Worm (Caenorhabditis elegans) whole organism, young adult: ENCODE data around the gene cah-2.

ENCODE experiments used
- B0019.2 ChIP-seq: fragments of 200-800 bp; sonication (Bioruptor generic); conservative IDR thresholded peaks from 2 replicates; pipeline ENCODE4 v1.3.6; 2022; ENCODE audit warnings: missing genetic modification reagents, missing genetic modification characterization, missing compliant biosample characterization
- B0336.3 ChIP-seq: fragments of 200-800 bp; sonication (Bioruptor generic); IDR thresholded peaks from 2 replicates; pipeline ENCODE4 v1.3.6; 2022; ENCODE audit warnings: missing genetic modification characterization, missing compliant biosample characterization
- C17E4.6 ChIP-seq: fragments of 200-800 bp; sonication (Bioruptor generic); IDR thresholded peaks from 2 replicates; pipeline ENCODE4 v1.3.6; 2022; ENCODE audit warnings: missing genetic modification reagents, missing genetic modification characterization, missing compliant biosample characterization
- D2030.7 ChIP-seq: fragments of 200-800 bp; sonication (Bioruptor generic); IDR thresholded peaks from 2 replicates; pipeline ENCODE4 v1.3.6; 2022; ENCODE audit warnings: missing genetic modification reagents, missing genetic modification characterization, missing compliant biosample characterization
- F33H1.4 ChIP-seq: fragments of 200-800 bp; sonication (Bioruptor generic); IDR thresholded peaks from 2 replicates; pipeline ENCODE4 v1.3.6; 2022; ENCODE audit warnings: missing genetic modification reagents, missing genetic modification characterization, missing compliant biosample characterization
- F39B2.1 ChIP-seq: fragments of 200-800 bp; sonication (Bioruptor generic); IDR thresholded peaks from 2 replicates; pipeline ENCODE4 v1.3.6; 2022; ENCODE audit warnings: missing genetic modification reagents, missing genetic modification characterization, missing compliant biosample characterization
- F49E8.2 ChIP-seq: sonication (generic microtip); optimal IDR thresholded peaks from 3 replicates; lab custom pipeline; 2017; ENCODE audit warnings: missing genetic modification characterization, mild to moderate bottlenecking, missing compliant biosample characterization, antibody characterized with exemption, moderate library complexity; ENCODE audit not compliant: insufficient read depth
- F57C9.4 ChIP-seq: sonication (generic microtip); optimal IDR thresholded peaks from 2 replicates; lab custom pipeline; 2017; ENCODE audit warnings: mild to moderate bottlenecking, missing genetic modification characterization, missing compliant biosample characterization
- T26A5.8 ChIP-seq: sonication (generic microtip); optimal IDR thresholded peaks from 2 replicates; lab custom pipeline; 2016; ENCODE audit warnings: missing genetic modification characterization, missing compliant biosample characterization
- Y67H2A.10 ChIP-seq: fragments of 200-800 bp; sonication (Bioruptor generic); conservative IDR thresholded peaks from 2 replicates; pipeline ENCODE4 v1.3.6; 2022; ENCODE audit warnings: missing genetic modification reagents, missing genetic modification characterization, missing compliant biosample characterization
- Y95B8A.8 ChIP-seq: fragments of 200-800 bp; sonication (Bioruptor generic); IDR thresholded peaks from 2 replicates; pipeline ENCODE4 v1.3.6; 2022; ENCODE audit warnings: missing genetic modification reagents, missing genetic modification characterization, missing compliant biosample characterization
- ZK185.1 ChIP-seq: sonication (generic microtip); optimal IDR thresholded peaks from 2 replicates; lab custom pipeline; 2016; ENCODE audit warnings: mild to moderate bottlenecking, missing genetic modification characterization, missing compliant biosample characterization; ENCODE audit not compliant: poor library complexity, severe bottlenecking
- ama-1 ChIP-seq, 3 experiments: fragments of 150-350 bp in 1 of 3; sonication (generic microtip) in 2 of 3; optimal IDR thresholded peaks; 2 replicates each; lab custom pipeline; 2014 to 2018; ENCODE audit warnings: missing biosample characterization in 2 of 3, missing genetic modification characterization in 2 of 3, missing genetic modification reagents in 2 of 3
- bed-2 ChIP-seq: fragments of 200-800 bp; sonication (Bioruptor generic); IDR thresholded peaks from 2 replicates; pipeline ENCODE4 v1.3.6; 2022; ENCODE audit warnings: missing genetic modification reagents, missing genetic modification characterization, missing compliant biosample characterization
- ceh-100 ChIP-seq: fragments of 200-800 bp; sonication (Bioruptor generic); IDR thresholded peaks from 2 replicates; pipeline ENCODE4 v1.3.6; 2022; ENCODE audit warnings: missing genetic modification reagents, missing genetic modification characterization, missing compliant biosample characterization
- ceh-91 ChIP-seq: fragments of 200-800 bp; sonication (Bioruptor generic); IDR thresholded peaks from 2 replicates; pipeline ENCODE4 v1.3.6; 2022; ENCODE audit warnings: missing genetic modification reagents, missing genetic modification characterization, missing compliant biosample characterization
- dpl-1 ChIP-seq: fragments of 150-350 bp; optimal IDR thresholded peaks from 2 replicates; lab custom pipeline; 2014; ENCODE audit warnings: missing biosample characterization, missing genetic modification reagents, missing genetic modification characterization
- egl-44 ChIP-seq: fragments of 200-800 bp; sonication (Bioruptor generic); IDR thresholded peaks from 2 replicates; pipeline ENCODE4 v1.3.6; 2022; ENCODE audit warnings: missing genetic modification reagents, missing genetic modification characterization, missing compliant biosample characterization
- egrh-3 ChIP-seq: fragments of 200-800 bp; sonication (Bioruptor generic); IDR thresholded peaks from 2 replicates; pipeline ENCODE4 v1.3.6; 2022; ENCODE audit warnings: missing genetic modification reagents, missing genetic modification characterization, missing compliant biosample characterization
- ets-4 ChIP-seq: fragments of 200-800 bp; sonication (Bioruptor generic); optimal IDR thresholded peaks from 2 replicates; lab custom pipeline; 2018; ENCODE audit warnings: mild to moderate bottlenecking, missing genetic modification characterization, missing compliant biosample characterization
- gei-17 ChIP-seq: fragments of 200-800 bp; sonication (Bioruptor generic); optimal IDR thresholded peaks from 2 replicates; lab custom pipeline; 2018; ENCODE audit warnings: mild to moderate bottlenecking, missing genetic modification characterization, missing compliant biosample characterization
- hmg-1.2 ChIP-seq: fragments of 200-800 bp; sonication (Bioruptor generic); IDR thresholded peaks from 2 replicates; pipeline ENCODE4 v1.3.6; 2022; ENCODE audit warnings: missing genetic modification reagents, missing genetic modification characterization, missing compliant biosample characterization
- hrde-1 ChIP-seq: sonication (generic microtip); optimal IDR thresholded peaks from 2 replicates; lab custom pipeline; 2016; ENCODE audit warnings: missing genetic modification characterization, mild to moderate bottlenecking, missing compliant biosample characterization, moderate library complexity, missing genotype, missing genetic modification reagents, borderline replicate concordance
- hsf-1 ChIP-seq: fragments of 200-800 bp; sonication (Bioruptor generic); IDR thresholded peaks from 2 replicates; pipeline ENCODE4 v1.3.6; 2022; ENCODE audit warnings: missing genetic modification reagents, missing genetic modification characterization, missing compliant biosample characterization
- let-526 ChIP-seq: fragments of 200-800 bp; sonication (Bioruptor generic); IDR thresholded peaks from 2 replicates; pipeline ENCODE4 v1.3.6; 2022; ENCODE audit warnings: missing genetic modification reagents, missing genetic modification characterization, missing compliant biosample characterization
- let-607 ChIP-seq, 2 experiments: fragments of 200-800 bp in 1 of 2; sonication (Bioruptor generic) in 1 of 2; sonication (generic microtip) in 1 of 2; optimal IDR thresholded peaks; 2 replicates each; lab custom pipeline; 2016 to 2018; ENCODE audit warnings: mild to moderate bottlenecking in 2 of 2, missing compliant biosample characterization in 2 of 2, missing genetic modification characterization in 2 of 2, moderate library complexity in 2 of 2, missing genotype in 1 of 2
- lsy-27 ChIP-seq: sonication (generic microtip); optimal IDR thresholded peaks from 2 replicates; lab custom pipeline; 2017; ENCODE audit warnings: missing genetic modification characterization, mild to moderate bottlenecking, missing compliant biosample characterization, antibody characterized with exemption, missing genotype, borderline replicate concordance; ENCODE audit not compliant: insufficient read depth
- madf-10 ChIP-seq: sonication (generic microtip); optimal IDR thresholded peaks from 2 replicates; lab custom pipeline; 2016; ENCODE audit warnings: mild to moderate bottlenecking, missing genetic modification characterization, missing compliant biosample characterization
- nfya-1 ChIP-seq: sonication (generic microtip); optimal IDR thresholded peaks from 2 replicates; lab custom pipeline; 2017; ENCODE audit warnings: antibody characterized with exemption, missing compliant biosample characterization, missing genetic modification characterization, borderline replicate concordance; ENCODE audit not compliant: insufficient read depth
- nfyb-1 ChIP-seq: fragments of 200-800 bp; sonication (Bioruptor generic); IDR thresholded peaks from 2 replicates; pipeline ENCODE4 v1.3.6; 2022; ENCODE audit warnings: missing genetic modification reagents, missing genetic modification characterization, missing compliant biosample characterization
- nhr-120 ChIP-seq: fragments of 200-800 bp; sonication (Bioruptor generic); IDR thresholded peaks from 2 replicates; pipeline ENCODE4 v1.3.6; 2022; ENCODE audit warnings: missing genetic modification characterization, missing compliant biosample characterization
- nhr-80 ChIP-seq: sonication (generic microtip); optimal IDR thresholded peaks from 2 replicates; lab custom pipeline; 2016; ENCODE audit warnings: missing genetic modification characterization, missing compliant biosample characterization
- pha-4 ChIP-seq: fragments of 150-350 bp; sonication (generic microtip); optimal IDR thresholded peaks from 2 replicates; lab custom pipeline; 2014; ENCODE audit warnings: missing biosample characterization, missing genetic modification reagents, missing genetic modification characterization
- repo-1 ChIP-seq: sonication (generic microtip); optimal IDR thresholded peaks from 2 replicates; lab custom pipeline; 2017; ENCODE audit warnings: mild to moderate bottlenecking, missing genetic modification characterization, missing compliant biosample characterization
- rpc-1 ChIP-seq, 2 experiments: fragments of 150-350 bp in 1 of 2; sonication (generic microtip) in 1 of 2; optimal IDR thresholded peaks; 2 replicates each; lab custom pipeline; 2014 to 2018; ENCODE audit warnings: missing biosample characterization in 1 of 2, missing genetic modification characterization in 1 of 2, missing genetic modification reagents in 1 of 2, missing genotype in 1 of 2
- sdz-38 ChIP-seq: sonication (generic microtip); optimal IDR thresholded peaks from 2 replicates; lab custom pipeline; 2016; ENCODE audit warnings: missing genotype, missing genetic modification characterization, missing compliant biosample characterization
- snpc-1.1 ChIP-seq: sonication (generic microtip); optimal IDR thresholded peaks from 2 replicates; lab custom pipeline; 2017; ENCODE audit warnings: missing genetic modification characterization, mild to moderate bottlenecking, missing compliant biosample characterization, antibody characterized with exemption, moderate library complexity, missing genotype, missing genetic modification reagents; ENCODE audit not compliant: insufficient read depth
- somi-1 ChIP-seq: fragments of 200-800 bp; sonication (Bioruptor generic); optimal IDR thresholded peaks from 2 replicates; lab custom pipeline; 2018; ENCODE audit warnings: mild to moderate bottlenecking, missing genetic modification characterization, missing compliant biosample characterization
- tbx-9 ChIP-seq: sonication (generic microtip); optimal IDR thresholded peaks from 2 replicates; lab custom pipeline; 2016; ENCODE audit warnings: borderline replicate concordance, missing genetic modification characterization, inconsistent platforms, missing compliant biosample characterization
- zfh-2 ChIP-seq: fragments of 200-800 bp; sonication (Bioruptor generic); conservative IDR thresholded peaks from 2 replicates; pipeline ENCODE4 v1.3.6; 2022; ENCODE audit warnings: missing genetic modification reagents, missing genetic modification characterization, missing compliant biosample characterization
- zim-3 ChIP-seq: sonication (generic microtip); optimal IDR thresholded peaks from 2 replicates; lab custom pipeline; 2017; ENCODE audit warnings: mild to moderate bottlenecking, missing genetic modification characterization, moderate library complexity, missing compliant biosample characterization
- ztf-25 ChIP-seq: fragments of 200-800 bp; sonication (Bioruptor generic); IDR thresholded peaks from 2 replicates; pipeline ENCODE4 v1.3.6; 2022; ENCODE audit warnings: missing genetic modification reagents, missing genetic modification characterization, missing compliant biosample characterization
- ztf-26 ChIP-seq: sonication (generic microtip); optimal IDR thresholded peaks from 2 replicates; lab custom pipeline; 2017; ENCODE audit warnings: missing genetic modification characterization, missing compliant biosample characterization
- ztf-28 ChIP-seq: fragments of 200-800 bp; sonication (Bioruptor generic); IDR thresholded peaks from 2 replicates; pipeline ENCODE4 v1.3.6; 2022; ENCODE audit warnings: missing genetic modification reagents, missing genetic modification characterization, missing compliant biosample characterization

Gene cah-2

DNA sequence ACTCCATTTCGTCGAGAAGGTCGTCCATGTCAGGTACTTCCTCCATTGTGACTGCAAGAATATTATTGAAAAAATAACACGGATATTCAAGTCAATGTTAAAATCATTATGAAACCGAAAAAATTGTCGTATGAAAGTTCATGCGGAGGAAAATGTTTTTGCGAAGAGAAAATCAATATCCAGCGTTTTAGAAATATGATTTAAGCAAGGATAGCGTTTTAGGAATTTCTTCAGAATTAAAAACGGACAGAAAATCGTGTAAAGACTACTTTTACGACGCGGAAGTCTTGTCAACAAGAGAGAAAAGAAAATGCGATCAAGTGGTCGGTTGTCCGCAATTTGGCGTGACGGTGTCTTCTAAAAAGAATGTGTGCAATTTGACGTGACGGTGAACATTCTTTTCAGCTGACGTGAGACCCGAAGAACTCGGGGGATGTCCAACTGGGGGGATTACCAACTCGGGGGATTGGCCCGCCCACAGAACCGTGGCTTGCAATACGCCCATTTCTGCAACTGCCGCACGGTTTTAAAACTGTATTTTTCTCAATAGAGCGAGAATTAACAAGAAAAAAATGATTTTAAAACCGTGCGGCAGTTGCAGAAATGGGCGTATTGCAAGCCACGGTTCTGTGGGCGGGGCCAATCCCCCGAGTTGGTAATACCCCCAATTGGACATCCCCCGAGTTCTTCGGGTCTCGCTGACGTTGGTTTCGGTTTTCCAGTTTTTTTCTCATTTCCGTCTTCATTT is 4.2 kb downstream of the cah-2 start, which contains the start of the genes aka-1 and ubc-6 (continued):
- TF ChIP-seq egrh-3 (GFP tag; lab: Robert Waterston, UW) = peak; percentile 87
- peak; percentile 40 for TF ChIP-seq rpc-1 (optimal IDR thresholded peaks at IDR 0.05; lab: Kevin White, UChicago)
- TF ChIP-seq rpc-1 (tag; optimal IDR thresholded peaks at IDR 0.05; lab: Kevin White, UChicago) = no peak
- peak; percentile 85 for TF ChIP-seq hsf-1
- TF ChIP-seq ZK185.1 (tag; lab: Kevin White, UChicago) = peak; percentile 77
- peak; percentile 92 for TF ChIP-seq Y67H2A.10
- TF ChIP-seq zfh-2 = peak; percentile 95
- peak; percentile 87; the same call in 1 of the 2 replicates for TF ChIP-seq egl-44
- TF ChIP-seq snpc-1.1 (tag; lab: Kevin White, UChicago) = peak; percentile 35
- TF ChIP-seq Y95B8A.8 (GFP tag; lab: Robert Waterston, UW) = peak; percentile 94
- TF ChIP-seq lsy-27 (tag; lab: Kevin White, UChicago) = peak; percentile 55
- TF ChIP-seq gei-17 (GFP tag; lab: Kevin White, UChicago) = peak; percentile 66
- TF ChIP-seq D2030.7 (GFP tag; lab: Robert Waterston, UW) = peak; percentile 98
- peak; percentile 96 for TF ChIP-seq nfyb-1 (GFP tag; lab: Robert Waterston, UW)
- peak; percentile 69 to 83 for TF ChIP-seq let-607 (tag; optimal IDR thresholded peaks at IDR 0.05; lab: Kevin White, UChicago)
- peak; percentile 49 for TF ChIP-seq zim-3 (tag; lab: Kevin White, UChicago)
- TF ChIP-seq T26A5.8 (tag; lab: Kevin White, UChicago) = no peak
- peak; percentile 91 for TF ChIP-seq B0336.3 (GFP tag; lab: Robert Waterston, UW)
- peak; percentile 97 for TF ChIP-seq B0019.2 (GFP tag; lab: Robert Waterston, UW)
- TF ChIP-seq let-526 (GFP tag; lab: Robert Waterston, UW) = peak; percentile 91
- TF ChIP-seq sdz-38 (tag; lab: Kevin White, UChicago) = no peak
- TF ChIP-seq dpl-1 (GFP tag; lab: Kevin White, UChicago) = peak; percentile 34
- TF ChIP-seq C17E4.6 = peak; percentile 91
- no peak for TF ChIP-seq ama-1 (optimal IDR thresholded peaks at IDR 0.05; lab: Kevin White, UChicago)
- no peak for TF ChIP-seq ama-1 (GFP tag; optimal IDR thresholded peaks at IDR 0.05; lab: Kevin White, UChicago)
- TF ChIP-seq ceh-100 (GFP tag; lab: Robert Waterston, UW) = peak; percentile 98
- no peak for TF ChIP-seq tbx-9 (tag; lab: Kevin White, UChicago)
- peak; percentile 92 for TF ChIP-seq ztf-28 (GFP tag; lab: Robert Waterston, UW)
- peak; percentile 82 for TF ChIP-seq hmg-1.2
- TF ChIP-seq F49E8.2 (tag; lab: Kevin White, UChicago) = peak; percentile 74
- TF ChIP-seq hrde-1 (tag; lab: Kevin White, UChicago) = peak; percentile 48
- no peak for TF ChIP-seq ets-4 (GFP tag; lab: Kevin White, UChicago)
- peak; percentile 91 for TF ChIP-seq madf-10 (tag; lab: Kevin White, UChicago)
- TF ChIP-seq repo-1 (tag; lab: Kevin White, UChicago) = peak; percentile 22
- peak; percentile 89 for TF ChIP-seq bed-2 (GFP tag; lab: Robert Waterston, UW)
- no peak for TF ChIP-seq pha-4 (tag; lab: Kevin White, UChicago)
- TF ChIP-seq ztf-25 (GFP tag; lab: Robert Waterston, UW) = peak; percentile 97
- peak; percentile 93 for TF ChIP-seq ceh-91 (GFP tag; lab: Robert Waterston, UW)
- TF ChIP-seq F39B2.1 (GFP tag; lab: Robert Waterston, UW) = no peak
- no peak for TF ChIP-seq F57C9.4
- peak; percentile 73 for TF ChIP-seq ztf-26 (tag; lab: Kevin White, UChicago)
- peak; percentile 48 for TF ChIP-seq somi-1 (GFP tag; lab: Kevin White, UChicago)
- TF ChIP-seq nfya-1 (tag; lab: Kevin White, UChicago) = no peak
- TF ChIP-seq nhr-80 (tag; lab: Kevin White, UChicago) = peak; percentile 86
- TF ChIP-seq F33H1.4 (GFP tag; lab: Robert Waterston, UW) = peak; percentile 80
- no peak for TF ChIP-seq nhr-120 (GFP tag; lab: Robert Waterston, UW)
